Worm (Caenorhabditis elegans) whole organism, L4/young adult: ENCODE results near the gene hpo-9.

Experiments
- dao-5 ChIP-seq: sonication (generic microtip); optimal IDR thresholded peaks from 2 replicates; lab custom pipeline; 2016; ENCODE audit warnings: missing genotype, missing genetic modification characterization, moderate library complexity, missing compliant biosample characterization
- him-1 ChIP-seq: sonication (generic microtip); optimal IDR thresholded peaks from 2 replicates; lab custom pipeline; 2016; ENCODE audit warnings: missing genotype, missing genetic modification reagents, missing genetic modification characterization, missing compliant biosample characterization

DNA sequence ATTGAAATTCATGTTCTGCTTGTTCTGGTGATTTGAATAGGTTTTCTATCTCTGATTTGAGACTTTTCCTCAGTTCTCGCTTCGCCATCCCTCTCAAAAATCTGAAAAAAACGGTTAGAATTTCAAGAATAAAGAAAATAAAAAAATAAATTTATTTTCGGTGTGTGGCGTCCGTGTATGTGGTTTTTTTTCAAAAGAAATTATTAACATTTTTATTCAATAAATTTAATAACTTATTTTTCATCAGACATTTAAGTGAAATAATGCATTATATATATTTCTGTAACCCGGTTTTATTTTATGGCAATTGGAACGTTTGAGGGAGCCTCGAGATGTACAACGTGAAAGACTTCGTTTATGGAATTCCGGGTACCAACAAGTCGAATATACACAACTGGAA is 2.2 kb downstream of the hpo-9 start, which contains the start of gene C05C8.5:
- TF ChIP-seq him-1 (tag; lab: Kevin White, UChicago) (no peak), dao-5 (tag; lab: Kevin White, UChicago) (no peak)
